Fruit fly (Drosophila melanogaster) whole organism, embryonic: ENCODE data around the gene Cpr11B.

Experiments used
- Atf3 ChIP-seq: fragments of 200-800 bp; sonication (Bioruptor generic); optimal IDR thresholded peaks from 3 replicates; lab custom pipeline; 2016; ENCODE audit warnings: missing biosample characterization, missing genetic modification characterization
- B-H2 ChIP-seq: fragments of 200-800 bp; sonication (Bioruptor generic); optimal IDR thresholded peaks from 2 replicates; lab custom pipeline; 2018; ENCODE audit warnings: missing biosample characterization, mild to moderate bottlenecking, missing genetic modification characterization
- Bdp1 ChIP-seq: fragments of 200-800 bp; sonication (Bioruptor generic); optimal IDR thresholded peaks from 3 replicates; lab custom pipeline; 2016; ENCODE audit warnings: missing biosample characterization, missing genetic modification characterization
- CG10209 ChIP-seq: fragments of 200-800 bp; sonication (Bioruptor generic); optimal IDR thresholded peaks from 3 replicates; lab custom pipeline; 2017; ENCODE audit warnings: missing biosample characterization, mild to moderate bottlenecking, missing genetic modification characterization, missing genetic modification reagents
- CG10267 ChIP-seq: fragments of 200-800 bp; sonication (Bioruptor generic); optimal IDR thresholded peaks from 2 replicates; lab custom pipeline; 2018; ENCODE audit warnings: missing biosample characterization, mild to moderate bottlenecking, missing genetic modification characterization, moderate library complexity
- CG11695 ChIP-seq: fragments of 200-800 bp; sonication (Bioruptor generic); IDR thresholded peaks from 3 replicates; pipeline ENCODE4 v1.3.6; 2022; ENCODE audit warnings: missing biosample characterization, missing genetic modification characterization
- CG12155 ChIP-seq: fragments of 200-800 bp; sonication (Bioruptor generic); optimal IDR thresholded peaks from 3 replicates; lab custom pipeline; 2016; ENCODE audit warnings: missing biosample characterization, missing genetic modification characterization
- CG12219 ChIP-seq: fragments of 200-800 bp; sonication (Bioruptor generic); optimal IDR thresholded peaks from 3 replicates; lab custom pipeline; 2018; ENCODE audit warnings: missing biosample characterization, mild to moderate bottlenecking, missing genetic modification characterization
- CG13287 ChIP-seq: fragments of 200-800 bp; sonication (Bioruptor generic); IDR thresholded peaks from 2 replicates; pipeline ENCODE4 v1.3.6; 2022; ENCODE audit warnings: missing biosample characterization, missing genetic modification characterization; ENCODE audit not compliant: partially characterized antibody
- CG14050 ChIP-seq: fragments of 200-800 bp; sonication (Bioruptor generic); IDR thresholded peaks from 3 replicates; pipeline ENCODE4 v1.3.6; 2022; ENCODE audit warnings: missing biosample characterization, missing genetic modification characterization
- CG1529 ChIP-seq: fragments of 200-800 bp; sonication (Bioruptor generic); optimal IDR thresholded peaks from 3 replicates; lab custom pipeline; 2018; ENCODE audit warnings: missing biosample characterization, missing genetic modification characterization
- CG15696 ChIP-seq: fragments of 200-800 bp; sonication (Bioruptor generic); optimal IDR thresholded peaks from 2 replicates; lab custom pipeline; 2019; ENCODE audit warnings: missing biosample characterization, mild to moderate bottlenecking, missing genetic modification characterization, moderate library complexity
- CG17361 ChIP-seq: fragments of 200-800 bp; sonication (Bioruptor generic); IDR thresholded peaks from 3 replicates; pipeline ENCODE4 v1.3.6; 2022; ENCODE audit warnings: missing biosample characterization, missing genetic modification characterization
- CG17385 ChIP-seq: fragments of 200-800 bp; sonication (Bioruptor generic); optimal IDR thresholded peaks from 3 replicates; lab custom pipeline; 2018; ENCODE audit warnings: missing biosample characterization, mild to moderate bottlenecking, missing genetic modification characterization
- CG30020 ChIP-seq: fragments of 200-800 bp; optimal IDR thresholded peaks from 2 replicates; lab custom pipeline; 2019; ENCODE audit warnings: missing biosample characterization, mild to moderate bottlenecking, missing genetic modification characterization, moderate library complexity
- CG31224 ChIP-seq: fragments of 200-800 bp; sonication (Bioruptor generic); IDR thresholded peaks from 2 replicates; pipeline ENCODE4 v1.3.6; 2022; ENCODE audit warnings: missing biosample characterization, missing genetic modification characterization
- CG32532 ChIP-seq: fragments of 200-800 bp; sonication (Bioruptor generic); IDR thresholded peaks from 2 replicates; pipeline ENCODE4 v1.3.6; 2022; ENCODE audit warnings: missing biosample characterization, missing genetic modification characterization
- CG3847 ChIP-seq: fragments of 200-800 bp; sonication (Bioruptor generic); IDR thresholded peaks from 2 replicates; pipeline ENCODE4 v1.3.6; 2022; ENCODE audit warnings: missing biosample characterization, missing genetic modification characterization
- CG4360 ChIP-seq: fragments of 200-800 bp; sonication (Bioruptor generic); IDR thresholded peaks from 2 replicates; pipeline ENCODE4 v1.3.6; 2022; ENCODE audit warnings: missing biosample characterization, missing genetic modification characterization
- CG4820 ChIP-seq: fragments of 200-800 bp; sonication (Bioruptor generic); optimal IDR thresholded peaks from 3 replicates; lab custom pipeline; 2016; ENCODE audit warnings: missing biosample characterization, missing genetic modification characterization
- CG6272 ChIP-seq: fragments of 200-800 bp; sonication (Bioruptor generic); IDR thresholded peaks from 2 replicates; pipeline ENCODE4 v1.3.6; 2022; ENCODE audit warnings: missing biosample characterization, missing genetic modification characterization
- CG8924 ChIP-seq: fragments of 200-800 bp; optimal IDR thresholded peaks from 3 replicates; lab custom pipeline; 2019; ENCODE audit warnings: missing biosample characterization, mild to moderate bottlenecking, missing genetic modification characterization, moderate library complexity
- CG9215 ChIP-seq: fragments of 200-800 bp; sonication (Bioruptor generic); IDR thresholded peaks from 2 replicates; pipeline ENCODE4 v1.3.6; 2022; ENCODE audit warnings: missing biosample characterization, missing genetic modification characterization
- Dip3 ChIP-seq: fragments of 200-800 bp; sonication (Bioruptor generic); optimal IDR thresholded peaks from 3 replicates; lab custom pipeline; 2016; ENCODE audit warnings: missing biosample characterization, missing genetic modification characterization
- ERR ChIP-seq: fragments of 200-800 bp; sonication (Bioruptor generic); optimal IDR thresholded peaks from 2 replicates; lab custom pipeline; 2016; ENCODE audit warnings: missing biosample characterization, missing genetic modification characterization
- Med ChIP-seq: fragments of 200-800 bp; sonication (Bioruptor generic); peaks from one replicate; lab custom pipeline; 2016; ENCODE audit warnings: missing biosample characterization, missing genetic modification characterization, mild to moderate bottlenecking, inconsistent platforms, moderate library complexity
- Nf-YC ChIP-seq: fragments of 200-800 bp; optimal IDR thresholded peaks from 3 replicates; lab custom pipeline; 2019; ENCODE audit warnings: missing biosample characterization, mild to moderate bottlenecking, missing genetic modification characterization, moderate library complexity
- Rfx ChIP-seq: fragments of 200-800 bp; sonication (Bioruptor generic); IDR thresholded peaks from 2 replicates; pipeline ENCODE4 v1.3.6; 2022; ENCODE audit warnings: missing biosample characterization, missing genetic modification characterization
- Side ChIP-seq: fragments of 200-800 bp; sonication (Bioruptor generic); optimal IDR thresholded peaks from 2 replicates; lab custom pipeline; 2016; ENCODE audit warnings: missing biosample characterization, missing genetic modification characterization
- Stat92E ChIP-seq, 3 experiments: fragments of >200 bp in 2 of 3; fragments of 200-800 bp in 1 of 3; sonication (Bioruptor generic) in 1 of 3; optimal IDR thresholded peaks; 2 replicates each; lab custom pipeline; 2017 to 2019; ENCODE audit warnings: missing biosample characterization in 3 of 3, missing genetic modification characterization in 3 of 3, mild to moderate bottlenecking in 1 of 3, moderate library complexity in 1 of 3
- Usf ChIP-seq: fragments of 200-800 bp; sonication (Bioruptor generic); optimal IDR thresholded peaks from 2 replicates; lab custom pipeline; 2017; ENCODE audit warnings: missing genotype, missing biosample characterization, missing genetic modification characterization
- abd-A ChIP-seq: fragments of 200-800 bp; sonication (Bioruptor generic); optimal IDR thresholded peaks from 3 replicates; lab custom pipeline; 2019; ENCODE audit warnings: missing biosample characterization, mild to moderate bottlenecking, missing genetic modification characterization, moderate library complexity
- az2 ChIP-seq: fragments of 200-800 bp; sonication (Bioruptor generic); optimal IDR thresholded peaks from 3 replicates; lab custom pipeline; 2016; ENCODE audit warnings: missing biosample characterization, missing genetic modification characterization
- bbx ChIP-seq: fragments of 200-800 bp; sonication (Bioruptor generic); IDR thresholded peaks from 2 replicates; pipeline ENCODE4 v1.3.6; 2022; ENCODE audit warnings: missing biosample characterization, missing genetic modification characterization; ENCODE audit not compliant: partially characterized antibody
- cas ChIP-seq: fragments of 200-800 bp; sonication (Bioruptor generic); IDR thresholded peaks from 2 replicates; pipeline ENCODE4 v1.3.6; 2022; ENCODE audit warnings: missing biosample characterization, missing genetic modification characterization
- cg ChIP-seq: fragments of 200-800 bp; sonication (Bioruptor generic); optimal IDR thresholded peaks from 3 replicates; lab custom pipeline; 2019; ENCODE audit warnings: missing biosample characterization, mild to moderate bottlenecking, missing genetic modification characterization, moderate library complexity
- corto ChIP-seq: fragments of 200-800 bp; sonication (Bioruptor generic); optimal IDR thresholded peaks from 2 replicates; lab custom pipeline; 2016; ENCODE audit warnings: missing biosample characterization, mild to moderate bottlenecking, missing genetic modification characterization, moderate library complexity
- cwo ChIP-seq: fragments of 200-800 bp; sonication (Bioruptor generic); optimal IDR thresholded peaks from 3 replicates; lab custom pipeline; 2017; ENCODE audit warnings: missing biosample characterization, missing genetic modification characterization, mild to moderate bottlenecking, moderate library complexity, missing genetic modification reagents
- ems ChIP-seq: fragments of 200-800 bp; sonication (Bioruptor generic); optimal IDR thresholded peaks from 3 replicates; lab custom pipeline; 2016; ENCODE audit warnings: missing biosample characterization, missing genetic modification characterization
- ewg ChIP-seq: fragments of 200-800 bp; sonication (Bioruptor generic); optimal IDR thresholded peaks from 3 replicates; lab custom pipeline; 2017; ENCODE audit warnings: mild to moderate bottlenecking, missing biosample characterization, missing genetic modification reagents, missing genetic modification characterization
- exex ChIP-seq: fragments of 200-800 bp; sonication (Bioruptor generic); optimal IDR thresholded peaks from 4 replicates; lab custom pipeline; 2018; ENCODE audit warnings: missing biosample characterization, mild to moderate bottlenecking, missing genetic modification characterization, moderate library complexity
- gcm ChIP-seq: fragments of 200-800 bp; sonication (Bioruptor generic); optimal IDR thresholded peaks from 2 replicates; lab custom pipeline; 2019; ENCODE audit warnings: missing biosample characterization, mild to moderate bottlenecking, missing genetic modification characterization, moderate library complexity
- onecut ChIP-seq: fragments of 200-800 bp; sonication (Bioruptor generic); IDR thresholded peaks from 2 replicates; pipeline ENCODE4 v1.3.6; 2022; ENCODE audit warnings: missing biosample characterization, missing genetic modification characterization
- phol ChIP-seq: fragments of 200-800 bp; sonication (Bioruptor generic); optimal IDR thresholded peaks from 3 replicates; lab custom pipeline; 2018; ENCODE audit warnings: missing biosample characterization, mild to moderate bottlenecking, missing genetic modification characterization, moderate library complexity
- slou ChIP-seq: fragments of 200-800 bp; sonication (Bioruptor generic); optimal IDR thresholded peaks from 3 replicates; lab custom pipeline; 2016; ENCODE audit warnings: missing biosample characterization, missing genetic modification characterization
- sna ChIP-seq: fragments of 200-800 bp; sonication (Bioruptor generic); IDR thresholded peaks from 2 replicates; pipeline ENCODE4 v1.3.6; 2022; ENCODE audit warnings: missing biosample characterization, missing genetic modification characterization; ENCODE audit not compliant: partially characterized antibody
- sqz ChIP-seq: fragments of 200-800 bp; sonication (Bioruptor generic); optimal IDR thresholded peaks from 3 replicates; lab custom pipeline; 2018; ENCODE audit warnings: missing biosample characterization, mild to moderate bottlenecking, missing genetic modification characterization
- stwl ChIP-seq: fragments of 200-800 bp; sonication (Bioruptor generic); optimal IDR thresholded peaks from 3 replicates; lab custom pipeline; 2018; ENCODE audit warnings: missing biosample characterization, mild to moderate bottlenecking, missing genetic modification characterization, moderate library complexity
- wor ChIP-seq: fragments of 200-800 bp; sonication (Bioruptor generic); IDR thresholded peaks from 2 replicates; pipeline ENCODE4 v1.3.6; 2022; ENCODE audit warnings: missing biosample characterization, missing genetic modification characterization
- zf30C ChIP-seq: fragments of 200-800 bp; sonication (Bioruptor generic); optimal IDR thresholded peaks from 3 replicates; lab custom pipeline; 2018; ENCODE audit warnings: missing biosample characterization, mild to moderate bottlenecking, missing genetic modification characterization

Gene Cpr11B

dm6 chrX:12574666-12575202 is 21.8 kb downstream of the Cpr11B start (continued):
- no peak for TF ChIP-seq CG6272 (GFP tag; lab: Robert Waterston, UW)
- peak; percentile 28; the same call in 1 of the 2 replicates for TF ChIP-seq sna (GFP tag; lab: Robert Waterston, UW)
- no peak for TF ChIP-seq CG17361 (GFP tag; lab: Robert Waterston, UW)
- TF ChIP-seq Usf (GFP tag; lab: Kevin White, UChicago), result no peak
- TF ChIP-seq CG32532 (GFP tag; lab: Robert Waterston, UW), result peak; percentile 21; the same call in 1 of the 2 replicates
- no peak for TF ChIP-seq zf30C
- no peak for TF ChIP-seq CG4820
- TF ChIP-seq CG9215 (GFP tag; lab: Robert Waterston, UW), result no peak
- no peak for TF ChIP-seq slou (GFP tag; lab: Kevin White, UChicago)
- TF ChIP-seq CG30020 (tag; lab: Kevin White, UChicago), result no peak
- TF ChIP-seq ems (GFP tag; lab: Kevin White, UChicago), result no peak
- 0 out of 3 replicates have a peak, but pooled peaks have one; percentile 37 for TF ChIP-seq CG11695
- no peak for TF ChIP-seq ERR (GFP tag; lab: Kevin White, UChicago)
- peak; percentile 76 for TF ChIP-seq Med (GFP tag; lab: Kevin White, UChicago)
- peak; percentile 44 for TF ChIP-seq CG13287 (GFP tag; lab: Robert Waterston, UW)
- TF ChIP-seq B-H2, result no peak
- no peak for TF ChIP-seq Atf3 (GFP tag; lab: Kevin White, UChicago)
- TF ChIP-seq phol (tag; lab: Kevin White, UChicago), result no peak
- peak; percentile 25; the same call in 1 of the 3 replicates for TF ChIP-seq CG14050 (GFP tag; lab: Robert Waterston, UW)
- TF ChIP-seq az2 (GFP tag; lab: Kevin White, UChicago), result no peak
- peak; percentile 76 for TF ChIP-seq CG4360 (GFP tag; lab: Robert Waterston, UW)
- no peak for TF ChIP-seq CG12219
- no peak for TF ChIP-seq CG10267 (tag; lab: Kevin White, UChicago)
- TF ChIP-seq CG10209, result no peak
- TF ChIP-seq Dip3 (GFP tag; lab: Kevin White, UChicago), result no peak
- peak; percentile 58 for TF ChIP-seq gcm (GFP tag; lab: Kevin White, UChicago)
- TF ChIP-seq CG12155, result no peak
- peak; percentile 88 for TF ChIP-seq ewg
- TF ChIP-seq cwo, result peak; percentile 2
- TF ChIP-seq Stat92E (GFP tag; optimal IDR thresholded peaks at IDR 0.05; lab: Kevin White, UChicago), result peak in 1 of 3 experiments; percentile 11
- TF ChIP-seq abd-A (tag; lab: Kevin White, UChicago), result peak; percentile 62
- TF ChIP-seq corto (GFP tag; lab: Kevin White, UChicago), result peak; percentile 52
- no peak for TF ChIP-seq onecut (GFP tag; lab: Robert Waterston, UW)
- no peak for TF ChIP-seq Bdp1
- peak; percentile 92 for TF ChIP-seq sqz (GFP tag; lab: Kevin White, UChicago)
- no peak for TF ChIP-seq CG3847 (GFP tag; lab: Robert Waterston, UW)
- TF ChIP-seq cas (GFP tag; lab: Robert Waterston, UW), result no peak
- peak; percentile 87 for TF ChIP-seq CG17385 (GFP tag; lab: Kevin White, UChicago)
- no peak for TF ChIP-seq Nf-YC (tag; lab: Kevin White, UChicago)
- TF ChIP-seq CG1529 (GFP tag; lab: Kevin White, UChicago), result no peak
- TF ChIP-seq CG15696 (tag; lab: Kevin White, UChicago), result no peak
- no peak for TF ChIP-seq CG31224 (GFP tag; lab: Robert Waterston, UW)
- 0 out of 2 replicates have a peak, but pooled peaks have one; percentile 11 for TF ChIP-seq bbx
- TF ChIP-seq Side (GFP tag; lab: Kevin White, UChicago), result no peak
- TF ChIP-seq exex (tag; lab: Kevin White, UChicago), result peak; percentile 5
- peak; percentile 32 for TF ChIP-seq CG8924 (tag; lab: Kevin White, UChicago)
- TF ChIP-seq stwl (tag; lab: Kevin White, UChicago), result peak; percentile 11
- TF ChIP-seq wor, result no peak
- peak; percentile 77 for TF ChIP-seq cg (GFP tag; lab: Kevin White, UChicago)
- no peak for TF ChIP-seq Rfx (GFP tag; lab: Robert Waterston, UW)
